Worm (Caenorhabditis elegans): ENCODE results near the gene tbc-9.

tbc-9 gene

ce11 chrIV:13512112-13512569 is 9.5 kb upstream of the tbc-9 start, which contains the start of gene puf-3:
TSS of gene puf-3 (minus strand) at chrIV:13512162.
- TF ChIP-seq unc-3 (GFP tag; conservative IDR thresholded peaks at IDR 0.05), result no peak
- TF ChIP-seq unc-3 (tag; optimal IDR thresholded peaks at IDR 0.05), result no peak
- no peak for TF ChIP-seq eyg-1 (tag; optimal IDR thresholded peaks at IDR 0.05)
- TF ChIP-seq ceh-24 (tag; optimal IDR thresholded peaks at IDR 0.05), result no peak
- TF ChIP-seq elt-4 (tag; optimal IDR thresholded peaks at IDR 0.05), result no peak
- no peak for TF ChIP-seq hlh-15 (tag; optimal IDR thresholded peaks at IDR 0.05)
- TF ChIP-seq ceh-22 (tag; optimal IDR thresholded peaks at IDR 0.05), result no peak
- TF ChIP-seq hlh-30 (tag; optimal IDR thresholded peaks at IDR 0.05; ENCODE audit: insufficient read depth), result no peak
- TF ChIP-seq ceh-9 (tag; optimal IDR thresholded peaks at IDR 0.05), result no peak
- no peak for TF ChIP-seq ceh-19 (GFP tag; optimal IDR thresholded peaks at IDR 0.05)
- TF ChIP-seq dmd-4 (tag; optimal IDR thresholded peaks at IDR 0.05; ENCODE audit: borderline replicate concordance), result no peak
- TF ChIP-seq ref-2 (tag; optimal IDR thresholded peaks at IDR 0.05), result no peak
- no peak for TF ChIP-seq C38D4.7 (GFP tag; optimal IDR thresholded peaks at IDR 0.05)
- TF ChIP-seq hlh-6 (tag; optimal IDR thresholded peaks at IDR 0.05), result no peak
- no peak for TF ChIP-seq F13H6.1 (tag; optimal IDR thresholded peaks at IDR 0.05)
- no peak for TF ChIP-seq syd-9 (tag; optimal IDR thresholded peaks at IDR 0.05)
- no peak for TF ChIP-seq ama-1 (optimal IDR thresholded peaks at IDR 0.05)
- no peak for TF ChIP-seq sox-2 (GFP tag; IDR thresholded peaks at IDR 0.05)

ce11 chrIV:13510049-13510448 is 7.4 kb upstream of the tbc-9 start:
- TF ChIP-seq hlh-30 (tag; optimal IDR thresholded peaks at IDR 0.05; ENCODE audit: insufficient read depth), result no peak
- TF ChIP-seq ceh-18 (tag; optimal IDR thresholded peaks at IDR 0.05), result no peak
- no peak for TF ChIP-seq unc-86 (tag; optimal IDR thresholded peaks at IDR 0.05)
- TF ChIP-seq F13H6.1 (tag; optimal IDR thresholded peaks at IDR 0.05), result no peak
- TF ChIP-seq rnt-1 (tag; optimal IDR thresholded peaks at IDR 0.05), result no peak
- no peak for TF ChIP-seq sox-4 (tag; optimal IDR thresholded peaks at IDR 0.05)
- no peak for TF ChIP-seq ceh-45 (GFP tag; IDR thresholded peaks at IDR 0.05)
- no peak for TF ChIP-seq nhr-232 (tag; optimal IDR thresholded peaks at IDR 0.05)
- TF ChIP-seq elt-2 (tag; optimal IDR thresholded peaks at IDR 0.05), result no peak
- TF ChIP-seq hlh-8 (tag; optimal IDR thresholded peaks at IDR 0.05), result no peak
- no peak for TF ChIP-seq pha-4 (tag; optimal IDR thresholded peaks at IDR 0.05)
- no peak for TF ChIP-seq ama-1 (optimal IDR thresholded peaks at IDR 0.05)
- TF ChIP-seq unc-3 (GFP tag; conservative IDR thresholded peaks at IDR 0.05), result no peak
- no peak for TF ChIP-seq unc-3 (tag; optimal IDR thresholded peaks at IDR 0.05)
- TF ChIP-seq elt-4 (tag; optimal IDR thresholded peaks at IDR 0.05), result no peak

ce11 chrIV:13508924-13509323 is 6.3 kb upstream of the tbc-9 start, which contains the start of gene afmd-2:
TSS of gene afmd-2 (plus strand) at chrIV:13509224.
- no peak for TF ChIP-seq sox-2 (GFP tag; IDR thresholded peaks at IDR 0.05)
- TF ChIP-seq T23F11.4 (GFP tag; optimal IDR thresholded peaks at IDR 0.05), result no peak
- TF ChIP-seq hlh-30 (tag; optimal IDR thresholded peaks at IDR 0.05; ENCODE audit: insufficient read depth), result no peak
- TF ChIP-seq rnt-1 (tag; optimal IDR thresholded peaks at IDR 0.05), result no peak
- no peak for TF ChIP-seq dmd-4 (tag; optimal IDR thresholded peaks at IDR 0.05; ENCODE audit: borderline replicate concordance)
- TF ChIP-seq F13H6.1 (tag; optimal IDR thresholded peaks at IDR 0.05), result no peak
- TF ChIP-seq ceh-14 (tag; optimal IDR thresholded peaks at IDR 0.05), result no peak

ce11 chrIV:13505662-13506061 is 3.0 kb upstream of the tbc-9 start, which contains the start of gene nlp-17:
TSS of gene nlp-17 (minus strand) at chrIV:13505762.
- TF ChIP-seq ama-1 (optimal IDR thresholded peaks at IDR 0.05) (no peak), sox-4 (tag; optimal IDR thresholded peaks at IDR 0.05) (no peak), unc-42 (tag; optimal IDR thresholded peaks at IDR 0.05) (no peak), ceh-30 (tag; optimal IDR thresholded peaks at IDR 0.05) (no peak), che-1 (tag; optimal IDR thresholded peaks at IDR 0.05) (no peak), tbx-2 (tag; optimal IDR thresholded peaks at IDR 0.05) (no peak), ceh-9 (tag; optimal IDR thresholded peaks at IDR 0.05) (no peak), npax-4 (tag; optimal IDR thresholded peaks at IDR 0.05) (no peak), Y22D7AL.16 (tag; optimal IDR thresholded peaks at IDR 0.05) (no peak), pag-3 (tag; optimal IDR thresholded peaks at IDR 0.05; ENCODE audit: borderline replicate concordance) (no peak), hlh-13 (GFP tag; optimal IDR thresholded peaks at IDR 0.05) (no peak), tbx-7 (tag; optimal IDR thresholded peaks at IDR 0.05) (no peak), ets-4 (tag; optimal IDR thresholded peaks at IDR 0.05) (no peak), pros-1 (tag; optimal IDR thresholded peaks at IDR 0.05) (no peak), unc-86 (tag; optimal IDR thresholded peaks at IDR 0.05) (no peak), nfya-1 (tag; optimal IDR thresholded peaks at IDR 0.05) (no peak), pha-2 (tag; optimal IDR thresholded peaks at IDR 0.05) (no peak), ahr-1 (tag; optimal IDR thresholded peaks at IDR 0.05) (no peak), hlh-30 (tag; optimal IDR thresholded peaks at IDR 0.05; ENCODE audit: insufficient read depth) (no peak), ceh-34 (tag; optimal IDR thresholded peaks at IDR 0.05) (no peak)
